Worm (Caenorhabditis elegans) whole organism, early embryonic: Measurements from ENCODE around the gene C38C10.3.

Experiments
- B0310.2 ChIP-seq: sonication (generic microtip); optimal IDR thresholded peaks from 2 replicates; lab custom pipeline; 2016; ENCODE audit warnings: mild to moderate bottlenecking, missing genetic modification characterization, missing compliant biosample characterization
- F13C5.2 ChIP-seq: sonication (generic microtip); optimal IDR thresholded peaks from 2 replicates; lab custom pipeline; 2017; ENCODE audit warnings: mild to moderate bottlenecking, missing genetic modification characterization, inconsistent platforms, missing compliant biosample characterization
- aly-1 ChIP-seq: sonication (generic microtip); optimal IDR thresholded peaks from 2 replicates; lab custom pipeline; 2016; ENCODE audit warnings: missing genetic modification characterization, missing compliant biosample characterization
- ama-1 ChIP-seq: fragments of 150-350 bp; optimal IDR thresholded peaks from 2 replicates; lab custom pipeline; 2014
- ceh-13 ChIP-seq: fragments of 200-800 bp; sonication (Bioruptor generic); optimal IDR thresholded peaks from 2 replicates; lab custom pipeline; 2018; ENCODE audit warnings: mild to moderate bottlenecking, missing genetic modification characterization, missing compliant biosample characterization
- ceh-36 ChIP-seq: sonication (generic microtip); optimal IDR thresholded peaks from 2 replicates; lab custom pipeline; 2016; ENCODE audit warnings: missing genetic modification characterization, inconsistent platforms, missing compliant biosample characterization
- ets-7 ChIP-seq: sonication (generic microtip); optimal IDR thresholded peaks from 2 replicates; lab custom pipeline; 2016; ENCODE audit warnings: missing genotype, missing genetic modification characterization, missing compliant biosample characterization
- flt-1 ChIP-seq: fragments of 200-800 bp; sonication (Bioruptor generic); IDR thresholded peaks from 2 replicates; pipeline ENCODE4 v1.3.6; 2022; ENCODE audit warnings: missing genetic modification characterization, missing compliant biosample characterization
- hmbx-1 ChIP-seq: sonication (generic microtip); optimal IDR thresholded peaks from 2 replicates; lab custom pipeline; 2016; ENCODE audit warnings: mild to moderate bottlenecking, missing genetic modification characterization, missing compliant biosample characterization
- hmg-4 ChIP-seq: fragments of 200-800 bp; sonication (Bioruptor generic); optimal IDR thresholded peaks from 2 replicates; lab custom pipeline; 2018; ENCODE audit warnings: mild to moderate bottlenecking, missing genetic modification characterization, missing compliant biosample characterization
- hnd-1 ChIP-seq: sonication (generic microtip); optimal IDR thresholded peaks from 2 replicates; lab custom pipeline; 2016; ENCODE audit warnings: missing genetic modification characterization, missing compliant biosample characterization
- pes-1 ChIP-seq: fragments of 200-800 bp; sonication (Bioruptor generic); IDR thresholded peaks from 2 replicates; pipeline ENCODE4 v1.3.6; 2022; ENCODE audit warnings: missing genetic modification reagents, missing genetic modification characterization, missing compliant biosample characterization
- scrt-1 ChIP-seq: fragments of 200-800 bp; sonication (Bioruptor generic); IDR thresholded peaks from 2 replicates; pipeline ENCODE4 v1.3.6; 2022; ENCODE audit warnings: missing genetic modification characterization, missing compliant biosample characterization
- sea-1 ChIP-seq: fragments of 200-800 bp; sonication (Bioruptor generic); conservative IDR thresholded peaks from 2 replicates; pipeline ENCODE4 v1.3.6; 2022; ENCODE audit warnings: missing genetic modification characterization, missing compliant biosample characterization
- tbx-11 ChIP-seq: fragments of 200-800 bp; sonication (Bioruptor generic); IDR thresholded peaks from 2 replicates; pipeline ENCODE4 v1.3.6; 2022; ENCODE audit warnings: missing genetic modification characterization, missing compliant biosample characterization
- tbx-37 ChIP-seq: fragments of 200-800 bp; sonication (Bioruptor generic); conservative IDR thresholded peaks from 2 replicates; pipeline ENCODE4 v1.3.6; 2022; ENCODE audit warnings: missing genetic modification reagents, missing genetic modification characterization, missing compliant biosample characterization
- tra-4 ChIP-seq: sonication (generic microtip); optimal IDR thresholded peaks from 2 replicates; lab custom pipeline; 2017; ENCODE audit warnings: missing genetic modification characterization, missing compliant biosample characterization

The C38C10.3 gene

DNA sequence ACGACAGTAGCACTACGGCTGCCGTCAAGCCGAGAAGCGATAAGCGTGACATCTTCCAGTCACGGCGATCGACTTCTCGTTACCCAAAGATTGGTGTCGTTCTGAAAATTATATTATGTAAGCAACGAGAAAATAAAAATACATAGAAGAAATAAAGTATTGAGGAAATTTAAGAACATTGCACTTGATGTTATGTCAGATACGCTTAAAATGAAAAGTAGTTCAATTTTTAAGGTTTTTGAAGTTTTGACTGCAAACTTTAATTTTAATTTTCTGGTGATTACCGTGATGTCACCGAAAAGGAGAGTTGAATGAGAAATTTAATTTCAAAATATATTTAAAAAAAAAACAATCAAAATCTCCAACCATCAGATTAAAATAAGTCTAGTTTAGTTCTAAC is 41.1 kb downstream of the C38C10.3 start, which contains the start of gene emb-9:
Gene emb-9, minus strand, starts transcription at position 101 of the 400 bp plus-strand sequence.
- TF ChIP-seq tbx-37 (GFP tag; lab: Robert Waterston, UW) (no peak), aly-1 (tag; lab: Kevin White, UChicago) (no peak), tra-4 (tag; lab: Kevin White, UChicago) (no peak), ama-1 (no peak), ceh-13 (GFP tag; lab: Kevin White, UChicago) (no peak), hmg-4 (no peak), sea-1 (GFP tag; lab: Robert Waterston, UW) (no peak), scrt-1 (GFP tag; lab: Robert Waterston, UW) (no peak), tbx-11 (no peak), hnd-1 (tag; lab: Kevin White, UChicago) (no peak), B0310.2 (tag; lab: Kevin White, UChicago) (no peak), flt-1 (GFP tag; lab: Robert Waterston, UW) (no peak), F13C5.2 (tag; lab: Kevin White, UChicago) (no peak), pes-1 (no peak), ets-7 (tag; lab: Kevin White, UChicago) (no peak), hmbx-1 (tag; lab: Kevin White, UChicago) (no peak), ceh-36 (tag; lab: Kevin White, UChicago) (no peak)

DNA sequence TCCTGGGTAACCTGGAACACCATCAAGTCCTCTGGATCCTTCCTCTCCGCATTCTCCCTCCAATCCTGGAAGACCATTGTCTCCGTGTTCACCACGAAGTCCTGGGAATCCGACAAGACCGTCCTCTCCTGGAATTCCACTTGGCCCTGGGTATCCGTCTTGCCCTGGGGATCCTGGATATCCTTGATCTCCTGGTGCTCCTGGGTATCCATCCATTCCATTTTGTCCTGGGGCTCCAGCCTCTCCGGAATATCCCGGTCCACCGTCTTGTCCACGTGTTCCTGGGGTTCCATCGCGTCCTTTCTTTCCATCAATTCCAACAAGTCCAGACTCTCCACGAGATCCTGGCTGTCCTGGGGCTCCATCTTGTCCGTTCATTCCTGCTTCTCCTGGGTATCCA is 45.4 kb downstream of the C38C10.3 start:
- TF ChIP-seq flt-1 (GFP tag; lab: Robert Waterston, UW) (no peak), tra-4 (tag; lab: Kevin White, UChicago) (no peak), sea-1 (GFP tag; lab: Robert Waterston, UW) (0 out of 2 replicates have a peak, but pooled peaks have one; percentile 13), scrt-1 (GFP tag; lab: Robert Waterston, UW) (no peak), ceh-13 (GFP tag; lab: Kevin White, UChicago) (no peak), B0310.2 (tag; lab: Kevin White, UChicago) (no peak), tbx-11 (no peak)

DNA sequence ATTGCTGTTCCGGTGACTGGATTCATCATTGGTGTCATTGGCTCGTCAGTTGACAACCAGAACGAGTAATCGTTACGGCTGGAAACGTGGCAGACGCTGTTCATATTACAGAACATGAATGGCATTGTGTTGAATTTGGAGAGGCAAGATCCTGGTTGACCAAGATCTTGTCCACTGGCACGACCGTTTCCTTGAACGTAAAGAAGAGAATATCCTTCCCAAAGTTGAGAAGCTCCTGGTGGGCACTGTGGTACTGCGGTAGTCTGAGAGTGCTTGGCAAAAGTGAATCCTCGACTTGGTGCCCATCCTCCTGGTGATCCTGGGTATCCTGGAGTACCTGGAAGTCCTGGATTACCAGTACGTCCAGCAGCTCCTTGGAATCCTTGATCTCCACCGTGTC is 47.5 kb downstream of the C38C10.3 start:
- no peak for TF ChIP-seq flt-1 (GFP tag; lab: Robert Waterston, UW)

DNA sequence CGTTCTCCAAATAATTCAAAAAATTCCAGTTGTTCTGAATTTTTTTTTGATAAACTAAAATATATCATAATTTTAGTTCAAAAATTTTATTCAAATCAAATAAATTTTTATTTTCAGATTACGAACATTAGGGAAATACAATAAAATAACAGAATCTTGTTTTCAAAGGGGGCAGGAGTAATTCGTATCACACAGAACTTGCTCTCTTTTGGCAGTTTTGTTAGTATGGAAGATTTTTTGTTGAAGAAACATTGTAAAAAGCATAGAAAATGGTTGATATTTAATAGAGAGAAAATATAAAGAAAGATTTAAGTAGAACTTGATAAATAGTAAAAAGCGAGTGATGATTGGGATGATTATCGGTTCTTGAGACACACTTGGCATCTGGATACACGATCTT is 48.6 kb downstream of the C38C10.3 start:
- no peak for TF ChIP-seq F13C5.2 (tag; lab: Kevin White, UChicago)
- no peak for TF ChIP-seq ceh-36 (tag; lab: Kevin White, UChicago)
- no peak for TF ChIP-seq ceh-13 (GFP tag; lab: Kevin White, UChicago)
- no peak for TF ChIP-seq aly-1 (tag; lab: Kevin White, UChicago)
- TF ChIP-seq pes-1 = no peak
- no peak for TF ChIP-seq ets-7 (tag; lab: Kevin White, UChicago)
- no peak for TF ChIP-seq hmbx-1 (tag; lab: Kevin White, UChicago)
- TF ChIP-seq ama-1 = no peak

DNA sequence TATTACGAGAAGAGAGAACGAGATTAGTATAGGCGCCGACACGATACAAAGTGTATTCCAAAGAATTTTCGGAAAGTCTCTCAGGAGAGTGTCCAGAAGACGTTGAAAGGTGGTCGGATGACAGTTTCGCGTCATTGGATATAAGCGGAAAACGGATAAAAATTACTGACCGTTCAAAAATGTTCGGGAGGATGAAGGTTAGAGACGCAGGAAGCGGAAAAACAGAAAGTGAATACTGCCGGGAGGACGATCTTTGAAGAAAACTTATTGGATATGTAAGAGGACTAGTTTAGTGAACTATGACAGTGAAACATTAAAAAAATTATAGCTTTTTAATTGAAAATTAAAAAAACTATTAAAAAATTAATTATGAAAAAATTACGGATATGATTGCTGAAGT is 50.4 kb downstream of the C38C10.3 start:
- TF ChIP-seq tbx-37 (GFP tag; lab: Robert Waterston, UW) (no peak), ets-7 (tag; lab: Kevin White, UChicago) (no peak), scrt-1 (GFP tag; lab: Robert Waterston, UW) (no peak), hmbx-1 (tag; lab: Kevin White, UChicago) (no peak), tbx-11 (no peak), sea-1 (GFP tag; lab: Robert Waterston, UW) (no peak), ceh-13 (GFP tag; lab: Kevin White, UChicago) (no peak), flt-1 (GFP tag; lab: Robert Waterston, UW) (no peak), ceh-36 (tag; lab: Kevin White, UChicago) (no peak), F13C5.2 (tag; lab: Kevin White, UChicago) (no peak), pes-1 (no peak), tra-4 (tag; lab: Kevin White, UChicago) (no peak), hmg-4 (no peak), aly-1 (tag; lab: Kevin White, UChicago) (no peak), B0310.2 (tag; lab: Kevin White, UChicago) (no peak), hnd-1 (tag; lab: Kevin White, UChicago) (no peak), ama-1 (no peak)

DNA sequence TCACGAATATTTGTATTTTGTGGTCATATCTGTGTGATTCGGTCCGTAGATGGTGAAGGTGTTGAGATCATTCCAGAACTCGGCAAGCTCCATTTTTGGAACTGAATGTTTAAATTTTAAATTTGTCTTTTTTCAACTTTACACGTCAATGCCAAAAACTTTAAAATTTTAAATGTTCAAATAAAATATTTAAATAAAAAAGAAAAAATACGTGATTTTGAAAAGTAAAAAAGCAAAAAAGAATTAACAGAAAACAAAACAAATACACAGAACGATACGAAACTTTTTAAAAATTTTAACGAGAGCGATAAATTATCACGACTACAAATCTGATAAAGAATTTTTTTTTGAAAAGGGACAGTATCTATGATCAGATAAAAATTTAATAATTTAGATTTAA is 51.3 kb downstream of the C38C10.3 start, which contains the start of gene elo-4:
Gene elo-4, minus strand, starts transcription at position 101 of the 400 bp plus-strand sequence.
- TF ChIP-seq hnd-1 (tag; lab: Kevin White, UChicago) (no peak), F13C5.2 (tag; lab: Kevin White, UChicago) (no peak), ceh-13 (GFP tag; lab: Kevin White, UChicago) (no peak), pes-1 (no peak), hmg-4 (no peak), sea-1 (GFP tag; lab: Robert Waterston, UW) (no peak), ama-1 (no peak), ets-7 (tag; lab: Kevin White, UChicago) (no peak), B0310.2 (tag; lab: Kevin White, UChicago) (no peak), tra-4 (tag; lab: Kevin White, UChicago) (no peak), tbx-37 (GFP tag; lab: Robert Waterston, UW) (no peak), tbx-11 (no peak), ceh-36 (tag; lab: Kevin White, UChicago) (no peak), scrt-1 (GFP tag; lab: Robert Waterston, UW) (no peak), flt-1 (GFP tag; lab: Robert Waterston, UW) (no peak)
